Fruit fly (Drosophila melanogaster) whole organism, prepupa: ENCODE results near the gene yellow-e2.

ENCODE experiments used
- Blimp-1 ChIP-seq: fragments of 200-800 bp; sonication (Bioruptor generic); optimal IDR thresholded peaks from 3 replicates; lab custom pipeline; 2017; ENCODE audit warnings: missing biosample characterization, missing genetic modification characterization, mild to moderate bottlenecking, moderate library complexity, missing genetic modification reagents
- CG11294 ChIP-seq: fragments of 200-800 bp; sonication (Bioruptor generic); IDR thresholded peaks from 2 replicates; pipeline ENCODE4 v1.3.6; 2022; ENCODE audit warnings: missing biosample characterization, missing genetic modification characterization
- CG11762 ChIP-seq: fragments of 200-800 bp; sonication (Bioruptor generic); optimal IDR thresholded peaks from 3 replicates; lab custom pipeline; 2016; ENCODE audit warnings: missing biosample characterization, missing genetic modification characterization; ENCODE audit not compliant: insufficient read depth
- CG11902 ChIP-seq: fragments of 200-800 bp; sonication (Bioruptor generic); optimal IDR thresholded peaks from 3 replicates; lab custom pipeline; 2016; ENCODE audit warnings: missing biosample characterization, missing genetic modification characterization
- CG15336 ChIP-seq: fragments of 200-800 bp; sonication (Bioruptor generic); IDR thresholded peaks from 2 replicates; pipeline ENCODE4 v1.3.6; 2022; ENCODE audit warnings: missing biosample characterization, missing genetic modification characterization
- CG1621 ChIP-seq: fragments of 200-800 bp; sonication (Bioruptor generic); optimal IDR thresholded peaks from 3 replicates; lab custom pipeline; 2018; ENCODE audit warnings: missing biosample characterization, mild to moderate bottlenecking, missing genetic modification characterization
- CG16779 ChIP-seq: fragments of 200-800 bp; sonication (Bioruptor generic); optimal IDR thresholded peaks from 3 replicates; lab custom pipeline; 2017; ENCODE audit warnings: missing biosample characterization, mild to moderate bottlenecking, missing genetic modification characterization
- CG31627 ChIP-seq: fragments of 200-800 bp; sonication (Bioruptor generic); optimal IDR thresholded peaks from 3 replicates; lab custom pipeline; 2016; ENCODE audit warnings: missing biosample characterization, missing genetic modification characterization
- CG34406 ChIP-seq: fragments of 200-800 bp; sonication (Bioruptor generic); optimal IDR thresholded peaks from 3 replicates; lab custom pipeline; 2016; ENCODE audit warnings: missing biosample characterization, missing genetic modification characterization
- CG4318 ChIP-seq: fragments of 200-800 bp; sonication (Bioruptor generic); optimal IDR thresholded peaks from 3 replicates; lab custom pipeline; 2017; ENCODE audit warnings: missing biosample characterization, mild to moderate bottlenecking, missing genetic modification characterization
- CG6163 ChIP-seq: fragments of 200-800 bp; sonication (Bioruptor generic); IDR thresholded peaks from 3 replicates; pipeline ENCODE4 v1.3.6; 2022; ENCODE audit warnings: missing biosample characterization, missing genetic modification characterization
- CG6276 ChIP-seq: fragments of 200-800 bp; sonication (Bioruptor generic); optimal IDR thresholded peaks from 2 replicates; lab custom pipeline; 2017; ENCODE audit warnings: missing biosample characterization, mild to moderate bottlenecking, missing genetic modification characterization
- CG6792 ChIP-seq: fragments of 200-800 bp; sonication (Bioruptor generic); optimal IDR thresholded peaks from 3 replicates; lab custom pipeline; 2016; ENCODE audit warnings: missing biosample characterization, missing genetic modification characterization
- CG7368 ChIP-seq: fragments of 200-800 bp; sonication (Bioruptor generic); optimal IDR thresholded peaks from 3 replicates; lab custom pipeline; 2016; ENCODE audit warnings: missing biosample characterization, missing genetic modification characterization
- CG8319 ChIP-seq: fragments of 200-800 bp; sonication (Bioruptor generic); optimal IDR thresholded peaks from 3 replicates; lab custom pipeline; 2016; ENCODE audit warnings: missing biosample characterization, missing genetic modification characterization
- CG8632 ChIP-seq: fragments of 200-800 bp; sonication (Bioruptor generic); optimal IDR thresholded peaks from 3 replicates; lab custom pipeline; 2016; ENCODE audit warnings: missing biosample characterization, missing genetic modification characterization
- CG9139 ChIP-seq: fragments of 200-800 bp; sonication (Bioruptor generic); optimal IDR thresholded peaks from 3 replicates; lab custom pipeline; 2017; ENCODE audit warnings: missing biosample characterization, mild to moderate bottlenecking, missing genetic modification characterization
- Eip75B ChIP-seq: fragments of 200-800 bp; sonication (Bioruptor generic); optimal IDR thresholded peaks from 3 replicates; lab custom pipeline; 2016; ENCODE audit warnings: missing biosample characterization, missing genetic modification characterization
- Eip78C ChIP-seq: fragments of 200-800 bp; sonication (Bioruptor generic); peaks from one replicate; lab custom pipeline; 2016; ENCODE audit warnings: missing biosample characterization, missing genetic modification characterization
- Eip93F ChIP-seq: fragments of 200-800 bp; sonication (Bioruptor generic); optimal IDR thresholded peaks from 2 replicates; lab custom pipeline; 2016; ENCODE audit warnings: missing biosample characterization, mild to moderate bottlenecking, missing genetic modification characterization
- Ets21C ChIP-seq: fragments of 200-800 bp; sonication (Bioruptor generic); optimal IDR thresholded peaks from 3 replicates; lab custom pipeline; 2016; ENCODE audit warnings: missing biosample characterization, missing genetic modification characterization
- Gug ChIP-seq: fragments of 200-800 bp; sonication (Bioruptor generic); IDR thresholded peaks from 2 replicates; pipeline ENCODE4 v1.3.6; 2022; ENCODE audit warnings: missing biosample characterization, missing genetic modification characterization
- Hr38 ChIP-seq: sonication (Bioruptor generic); optimal IDR thresholded peaks from 2 replicates; lab custom pipeline; 2016; ENCODE audit warnings: missing biosample characterization, missing genetic modification characterization
- Hr39 ChIP-seq: fragments of 200-800 bp; sonication (Bioruptor generic); optimal IDR thresholded peaks from 2 replicates; lab custom pipeline; 2016; ENCODE audit warnings: missing biosample characterization, missing genetic modification characterization
- Smox ChIP-seq: fragments of 200-800 bp; sonication (Bioruptor generic); optimal IDR thresholded peaks from 3 replicates; lab custom pipeline; 2016; ENCODE audit warnings: missing biosample characterization, missing genetic modification characterization
- Sox102F ChIP-seq: fragments of 200-800 bp; sonication (Bioruptor generic); optimal IDR thresholded peaks from 2 replicates; lab custom pipeline; 2016; ENCODE audit warnings: missing biosample characterization, mild to moderate bottlenecking, missing genetic modification characterization
- Sox14 ChIP-seq: fragments of 200-800 bp; sonication (Bioruptor generic); optimal IDR thresholded peaks from 3 replicates; lab custom pipeline; 2016; ENCODE audit warnings: missing biosample characterization, missing genetic modification characterization
- dsx ChIP-seq: fragments of 200-800 bp; optimal IDR thresholded peaks from 3 replicates; lab custom pipeline; 2019; ENCODE audit warnings: missing biosample characterization, mild to moderate bottlenecking, missing genetic modification characterization, moderate library complexity; ENCODE audit not compliant: poor library complexity, severe bottlenecking
- eg ChIP-seq: fragments of 200-800 bp; sonication (Bioruptor generic); IDR thresholded peaks from 3 replicates; pipeline ENCODE4 v1.3.6; 2022; ENCODE audit warnings: missing biosample characterization, missing genetic modification characterization
- esn ChIP-seq: fragments of 200-800 bp; sonication (Bioruptor generic); optimal IDR thresholded peaks from 2 replicates; lab custom pipeline; 2016; ENCODE audit warnings: missing biosample characterization, mild to moderate bottlenecking, missing genetic modification characterization, moderate library complexity
- fd59A ChIP-seq: fragments of 200-800 bp; sonication (Bioruptor generic); optimal IDR thresholded peaks from 2 replicates; lab custom pipeline; 2017; ENCODE audit warnings: missing biosample characterization, mild to moderate bottlenecking, missing genetic modification characterization, missing genetic modification reagents
- fd85E ChIP-seq: fragments of 200-800 bp; sonication (Bioruptor generic); optimal IDR thresholded peaks from 3 replicates; lab custom pipeline; 2016; ENCODE audit warnings: missing biosample characterization, missing genetic modification characterization
- fkh ChIP-seq: fragments of 200-800 bp; sonication (Bioruptor generic); optimal IDR thresholded peaks from 3 replicates; lab custom pipeline; 2017; ENCODE audit warnings: missing biosample characterization, mild to moderate bottlenecking, missing genetic modification characterization, moderate library complexity
- lz ChIP-seq: fragments of 200-800 bp; sonication (Bioruptor generic); optimal IDR thresholded peaks from 3 replicates; lab custom pipeline; 2016; ENCODE audit warnings: missing biosample characterization, missing genetic modification characterization
- net ChIP-seq: fragments of 200-800 bp; sonication (Bioruptor generic); optimal IDR thresholded peaks from 3 replicates; lab custom pipeline; 2016; ENCODE audit warnings: missing biosample characterization, missing genetic modification characterization
- ss ChIP-seq, 2 experiments: fragments of 200-800 bp; sonication (Bioruptor generic); optimal IDR thresholded peaks; 2 replicates in 1 of 2; 3 replicates in 1 of 2; lab custom pipeline; 2017 to 2018; ENCODE audit warnings: mild to moderate bottlenecking in 2 of 2, missing biosample characterization in 2 of 2, missing genetic modification characterization in 2 of 2, moderate library complexity in 1 of 2
- svp ChIP-seq: fragments of 200-800 bp; sonication (Bioruptor generic); peaks from one replicate; lab custom pipeline; 2016; ENCODE audit warnings: missing biosample characterization, missing genetic modification characterization
- vri ChIP-seq: fragments of 200-800 bp; sonication (Bioruptor generic); optimal IDR thresholded peaks from 3 replicates; lab custom pipeline; 2016; ENCODE audit warnings: missing biosample characterization, mild to moderate bottlenecking, missing genetic modification characterization

Gene yellow-e2

dm6 chr3R:13393009-13393408 is 13.8 kb downstream of the yellow-e2 start:
- TF ChIP-seq svp (GFP tag; lab: Kevin White, UChicago) (peak; percentile 96), Sox102F (GFP tag; lab: Kevin White, UChicago) (no peak)

dm6 chr3R:13390490-13390889 is 16.3 kb downstream of the yellow-e2 start:
- TF ChIP-seq svp (GFP tag; lab: Kevin White, UChicago) (peak; percentile 96), Sox102F (GFP tag; lab: Kevin White, UChicago) (no peak)

dm6 chr3R:13388160-13388870 is 18.5 kb downstream of the yellow-e2 start, which contains the start of gene CG9799:
Gene CG9799, minus strand, starts transcription at chr3R:13388709.
- peak; percentile 2 for TF ChIP-seq esn (GFP tag; lab: Kevin White, UChicago)
- no peak for TF ChIP-seq lz (GFP tag; lab: Kevin White, UChicago)
- peak; percentile 78 for TF ChIP-seq CG1621 (tag; lab: Kevin White, UChicago)
- TF ChIP-seq, all 60 proteins: peak for 2

dm6 chr3R:13385105-13385504 is 21.7 kb downstream of the yellow-e2 start:
- TF ChIP-seq CG6792 (GFP tag; lab: Kevin White, UChicago) (no peak), fkh (no peak), vri (GFP tag; lab: Kevin White, UChicago) (no peak), CG11902 (no peak), fd59A (no peak)

- TF ChIP-seq CG1621 (tag; lab: Kevin White, UChicago): peak; percentile 56
- TF ChIP-seq Sox14 (GFP tag; lab: Kevin White, UChicago): peak; percentile 3
- peak; percentile 1 for TF ChIP-seq esn (GFP tag; lab: Kevin White, UChicago)
- TF ChIP-seq CG9139 (GFP tag; lab: Kevin White, UChicago): no peak
- TF ChIP-seq CG15336 (GFP tag; lab: Robert Waterston, UW): peak; percentile 63; the same call in 1 of the 2 replicates
- no peak for TF ChIP-seq CG6163 (GFP tag; lab: Robert Waterston, UW)
These were observed 24.1 kb downstream of the yellow-e2 start for dm6 chr3R:13382656-13383142.

dm6 chr3R:13381744-13382435 is 24.9 kb downstream of the yellow-e2 start, which contains the start of the genes mRpS21 and Droj2:
Gene mRpS21, minus strand, starts transcription at chr3R:13381809.
Gene Droj2, plus strand, starts transcription at chr3R:13382106.
- TF ChIP-seq Eip78C (GFP tag; lab: Kevin White, UChicago) (peak; percentile 81), Gug (GFP tag; lab: Robert Waterston, UW) (no peak), Smox (GFP tag; lab: Kevin White, UChicago) (peak; percentile 57), CG4318 (no peak), CG11762 (GFP tag; lab: Kevin White, UChicago) (no peak), CG6276 (GFP tag; lab: Kevin White, UChicago) (no peak), eg (GFP tag; lab: Robert Waterston, UW) (peak; percentile 48; the same call in 2 of the 3 replicates), CG31627 (peak; percentile 51), Eip93F (GFP tag; lab: Kevin White, UChicago) (no peak), CG1621 (tag; lab: Kevin White, UChicago) (no peak), fkh (no peak), fd85E (GFP tag; lab: Kevin White, UChicago) (no peak), Blimp-1 (no peak), lz (GFP tag; lab: Kevin White, UChicago) (peak; percentile 29), CG16779 (tag; lab: Kevin White, UChicago) (no peak), ss (GFP tag; optimal IDR thresholded peaks at IDR 0.05; lab: Kevin White, UChicago) (peak; percentile 14 to 55), CG7368 (no peak), dsx (GFP tag; lab: Kevin White, UChicago) (no peak), Eip75B (peak; percentile 23), CG8319 (GFP tag; lab: Kevin White, UChicago) (no peak), net (GFP tag; lab: Kevin White, UChicago) (no peak), CG34406 (GFP tag; lab: Kevin White, UChicago) (no peak), Hr38 (GFP tag; lab: Kevin White, UChicago) (no peak), CG11902 (no peak), Ets21C (GFP tag; lab: Kevin White, UChicago) (peak; percentile 41), CG8632 (GFP tag; lab: Kevin White, UChicago) (no peak), esn (GFP tag; lab: Kevin White, UChicago) (peak; percentile 32), Hr39 (GFP tag; lab: Kevin White, UChicago) (peak; percentile 41), CG11294 (GFP tag; lab: Robert Waterston, UW) (no peak), svp (GFP tag; lab: Kevin White, UChicago) (no peak)
